Fruit fly (Drosophila melanogaster): ENCODE results near the gene CG12123.

Gene CG12123

dm6 chrX:8442161-8442560, at the start of gene CG12123:
Gene CG12123 (minus strand): TSS chrX:8442348.
- TF ChIP-seq CG8478 (optimal IDR thresholded peaks at IDR 0.05) = no peak
- TF ChIP-seq EcR (GFP tag; optimal IDR thresholded peaks at IDR 0.05) = no peak
- no peak for TF ChIP-seq psq (optimal IDR thresholded peaks at IDR 0.05)
- no peak for TF ChIP-seq pan (optimal IDR thresholded peaks at IDR 0.05)
- TF ChIP-seq Dll (optimal IDR thresholded peaks at IDR 0.05) = no peak
- no peak for TF ChIP-seq usp (GFP tag; optimal IDR thresholded peaks at IDR 0.05)

- TF ChIP-seq psq (optimal IDR thresholded peaks at IDR 0.05) (no peak), usp (GFP tag; optimal IDR thresholded peaks at IDR 0.05) (no peak), EcR (GFP tag; optimal IDR thresholded peaks at IDR 0.05) (no peak), Dll (optimal IDR thresholded peaks at IDR 0.05) (no peak), CG8478 (optimal IDR thresholded peaks at IDR 0.05) (no peak), pan (optimal IDR thresholded peaks at IDR 0.05) (no peak)
Measured at dm6 chrX:8491452-8492046, 49.4 kb upstream of the CG12123 start.

dm6 chrX:8490976-8491345, 48.8 kb upstream of the CG12123 start:
- TF ChIP-seq pan (optimal IDR thresholded peaks at IDR 0.05) (no peak), psq (optimal IDR thresholded peaks at IDR 0.05) (no peak)

dm6 chrX:8490291-8490975, 48.3 kb upstream of the CG12123 start:
- no peak for TF ChIP-seq EcR (GFP tag; optimal IDR thresholded peaks at IDR 0.05)
- TF ChIP-seq usp (GFP tag; optimal IDR thresholded peaks at IDR 0.05) = no peak
- no peak for TF ChIP-seq psq (optimal IDR thresholded peaks at IDR 0.05)
- no peak for TF ChIP-seq pan (optimal IDR thresholded peaks at IDR 0.05)
- no peak for TF ChIP-seq Dll (optimal IDR thresholded peaks at IDR 0.05)
- no peak for TF ChIP-seq CG8478 (optimal IDR thresholded peaks at IDR 0.05)

- TF ChIP-seq psq (optimal IDR thresholded peaks at IDR 0.05) (no peak), Dll (optimal IDR thresholded peaks at IDR 0.05) (no peak), pan (optimal IDR thresholded peaks at IDR 0.05) (no peak), CG8478 (optimal IDR thresholded peaks at IDR 0.05) (no peak), usp (GFP tag; optimal IDR thresholded peaks at IDR 0.05) (no peak), EcR (GFP tag; optimal IDR thresholded peaks at IDR 0.05) (no peak)
Measured at dm6 chrX:8489485-8489970, 47.4 kb upstream of the CG12123 start, which contains the start of gene otu. Gene otu (minus strand): TSS chrX:8489535.

dm6 chrX:8489048-8489447, 46.9 kb upstream of the CG12123 start, which contains the start of gene CG33181:
Gene CG33181 (plus strand): TSS chrX:8489348.
- TF ChIP-seq pan (optimal IDR thresholded peaks at IDR 0.05) = no peak
- TF ChIP-seq psq (optimal IDR thresholded peaks at IDR 0.05) = no peak
- no peak for TF ChIP-seq usp (GFP tag; optimal IDR thresholded peaks at IDR 0.05)
- no peak for TF ChIP-seq Dll (optimal IDR thresholded peaks at IDR 0.05)
- TF ChIP-seq EcR (GFP tag; optimal IDR thresholded peaks at IDR 0.05) = no peak
- no peak for TF ChIP-seq CG8478 (optimal IDR thresholded peaks at IDR 0.05)

dm6 chrX:8484778-8485177, 42.6 kb upstream of the CG12123 start:
- TF ChIP-seq Dll (optimal IDR thresholded peaks at IDR 0.05) = no peak
- TF ChIP-seq usp (GFP tag; optimal IDR thresholded peaks at IDR 0.05) = no peak
- TF ChIP-seq CG8478 (optimal IDR thresholded peaks at IDR 0.05) = no peak
- no peak for TF ChIP-seq psq (optimal IDR thresholded peaks at IDR 0.05)
- no peak for TF ChIP-seq EcR (GFP tag; optimal IDR thresholded peaks at IDR 0.05)
- no peak for TF ChIP-seq pan (optimal IDR thresholded peaks at IDR 0.05)

- no peak for TF ChIP-seq EcR (GFP tag; optimal IDR thresholded peaks at IDR 0.05)
- TF ChIP-seq pan (optimal IDR thresholded peaks at IDR 0.05) = no peak
- TF ChIP-seq usp (GFP tag; optimal IDR thresholded peaks at IDR 0.05) = no peak
- no peak for TF ChIP-seq psq (optimal IDR thresholded peaks at IDR 0.05)
- TF ChIP-seq Dll (optimal IDR thresholded peaks at IDR 0.05) = no peak
Measured at dm6 chrX:8483671-8484070, 41.5 kb upstream of the CG12123 start, which contains the start of gene CG33223. Gene CG33223 (minus strand): TSS chrX:8483885.

- TF ChIP-seq EcR (GFP tag; optimal IDR thresholded peaks at IDR 0.05) = no peak
- no peak for TF ChIP-seq usp (GFP tag; optimal IDR thresholded peaks at IDR 0.05)
- no peak for TF ChIP-seq Dll (optimal IDR thresholded peaks at IDR 0.05)
- TF ChIP-seq pan (optimal IDR thresholded peaks at IDR 0.05) = no peak
- TF ChIP-seq psq (optimal IDR thresholded peaks at IDR 0.05) = no peak
- no peak for TF ChIP-seq CG8478 (optimal IDR thresholded peaks at IDR 0.05)
Measured at dm6 chrX:8481462-8481861, 39.3 kb upstream of the CG12123 start, which contains the start of gene Cp38. Gene Cp38 (plus strand): TSS chrX:8481837.

- TF ChIP-seq CG8478 (optimal IDR thresholded peaks at IDR 0.05) (no peak), pan (optimal IDR thresholded peaks at IDR 0.05) (no peak), usp (GFP tag; optimal IDR thresholded peaks at IDR 0.05) (no peak), Dll (optimal IDR thresholded peaks at IDR 0.05) (no peak), EcR (GFP tag; optimal IDR thresholded peaks at IDR 0.05) (no peak), psq (optimal IDR thresholded peaks at IDR 0.05) (no peak)
Measured at dm6 chrX:8479031-8479568, 37.0 kb upstream of the CG12123 start, which contains the start of gene Cp36. Gene Cp36 (plus strand): TSS chrX:8479319.

- TF ChIP-seq usp (GFP tag; optimal IDR thresholded peaks at IDR 0.05) (no peak), Dll (optimal IDR thresholded peaks at IDR 0.05) (no peak), CG8478 (optimal IDR thresholded peaks at IDR 0.05) (no peak), pan (optimal IDR thresholded peaks at IDR 0.05) (no peak), psq (optimal IDR thresholded peaks at IDR 0.05) (no peak), EcR (GFP tag; optimal IDR thresholded peaks at IDR 0.05) (no peak)
Measured at dm6 chrX:8476817-8477216, 34.7 kb upstream of the CG12123 start, which contains the start of gene Cp7Fc. Gene Cp7Fc (plus strand): TSS chrX:8477117.

- no peak for TF ChIP-seq psq (optimal IDR thresholded peaks at IDR 0.05)
- no peak for TF ChIP-seq Dll (optimal IDR thresholded peaks at IDR 0.05)
- TF ChIP-seq EcR (GFP tag; optimal IDR thresholded peaks at IDR 0.05) = no peak
- TF ChIP-seq usp (GFP tag; optimal IDR thresholded peaks at IDR 0.05) = no peak
- no peak for TF ChIP-seq pan (optimal IDR thresholded peaks at IDR 0.05)
- TF ChIP-seq CG8478 (optimal IDR thresholded peaks at IDR 0.05) = no peak
Measured at dm6 chrX:8475657-8476056, 33.5 kb upstream of the CG12123 start.
